Worm (Caenorhabditis elegans): Measurements from ENCODE around the gene chc-1.

ce11 chrIII:10199052-10199451 lies 4.6 kb upstream of the chc-1 start, which contains the start of gene T20G5.8:
- TF ChIP-seq hmg-4 (GFP tag; optimal IDR thresholded peaks at IDR 0.05) = no peak
- TF ChIP-seq pes-1 (GFP tag; IDR thresholded peaks at IDR 0.05) = no peak
- no peak for TF ChIP-seq tra-4 (tag; optimal IDR thresholded peaks at IDR 0.05)
- TF ChIP-seq ceh-13 (GFP tag; optimal IDR thresholded peaks at IDR 0.05) = no peak
- no peak for TF ChIP-seq ama-1 (optimal IDR thresholded peaks at IDR 0.05)
- TF ChIP-seq flt-1 (GFP tag; IDR thresholded peaks at IDR 0.05) = no peak
- TF ChIP-seq F13C5.2 (tag; optimal IDR thresholded peaks at IDR 0.05) = no peak
- no peak for TF ChIP-seq B0310.2 (tag; optimal IDR thresholded peaks at IDR 0.05)
- TF ChIP-seq tbx-11 (GFP tag; IDR thresholded peaks at IDR 0.05) = no peak
- TF ChIP-seq ceh-36 (tag; optimal IDR thresholded peaks at IDR 0.05) = no peak

Data from whole organism, early embryonic.